Fruit fly (Drosophila melanogaster) S2 (cell line): ENCODE measurements around the gene CG15043.

ENCODE experiments used
- CG8478 ChIP-seq: fragments of >200 bp; optimal IDR thresholded peaks from 2 replicates; lab custom pipeline; 2018
- CTCF ChIP-seq, 2 experiments: fragments of >200 bp; optimal IDR thresholded peaks; 2 replicates each; lab custom pipeline; 2018

dm6 chrX:18514767-18515166 is 20.8 kb upstream of the CG15043 start, which contains the start of gene CG6470:
- TF ChIP-seq CTCF (optimal IDR thresholded peaks at IDR 0.05; lab: Kevin White, UChicago) = no peak
- no peak for TF ChIP-seq CG8478 (lab: Kevin White, UChicago)
